Worm (Caenorhabditis elegans): ENCODE data around the gene end-3.

DNA sequence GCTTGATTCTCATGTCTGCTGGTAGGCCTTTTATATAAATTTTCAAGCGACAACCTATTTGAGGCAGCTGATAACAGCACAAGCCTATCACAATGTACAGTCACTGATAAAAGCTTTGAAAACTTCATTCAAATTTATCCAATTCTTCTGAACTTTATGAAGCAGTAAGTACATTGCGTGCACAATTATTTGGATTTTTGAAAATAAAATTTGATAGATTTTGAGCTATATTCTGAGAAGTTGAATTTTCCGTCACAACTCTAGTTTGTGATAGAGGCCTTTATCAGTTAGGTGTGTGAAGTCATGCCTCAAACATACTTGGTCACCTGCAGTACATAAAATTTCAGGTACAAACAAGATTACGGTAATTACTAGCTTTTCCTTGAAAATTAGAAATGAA lies 4.1 kb downstream of the end-3 start, which contains the start of the genes mtl-2 and T08G5.1:
- TF ChIP-seq lsy-2 (tag; optimal IDR thresholded peaks at IDR 0.05), result no peak
- TF ChIP-seq ceh-82 (tag; optimal IDR thresholded peaks at IDR 0.05), result no peak
- TF ChIP-seq ces-1 (GFP tag; optimal IDR thresholded peaks at IDR 0.05), result no peak
- TF ChIP-seq ama-1 (optimal IDR thresholded peaks at IDR 0.05), result no peak
- no peak for TF ChIP-seq skn-1 (tag; optimal IDR thresholded peaks at IDR 0.05)
- no peak for TF ChIP-seq nhr-77 (tag; optimal IDR thresholded peaks at IDR 0.05)
- no peak for TF ChIP-seq egl-27 (tag; optimal IDR thresholded peaks at IDR 0.05)
- no peak for TF ChIP-seq nhr-76 (tag; optimal IDR thresholded peaks at IDR 0.05)
- no peak for TF ChIP-seq zip-4 (GFP tag; optimal IDR thresholded peaks at IDR 0.05)
- TF ChIP-seq ztf-11 (tag; optimal IDR thresholded peaks at IDR 0.05), result no peak
- TF ChIP-seq nhr-84 (tag; optimal IDR thresholded peaks at IDR 0.05), result no peak
- TF ChIP-seq alr-1 (tag; optimal IDR thresholded peaks at IDR 0.05; ENCODE audit: borderline replicate concordance), result no peak
